Worm (Caenorhabditis elegans) whole organism, midembryonic: ENCODE measurements around the gene ZK666.14.

ENCODE experiments used
- flt-1 ChIP-seq: fragments of 200-800 bp; sonication (Bioruptor generic); IDR thresholded peaks from 2 replicates; pipeline ENCODE4 v1.3.6; 2022; ENCODE audit warnings: missing genetic modification characterization, missing compliant biosample characterization
- tab-1 ChIP-seq: fragments of 200-800 bp; sonication (Bioruptor generic); IDR thresholded peaks from 2 replicates; pipeline ENCODE4 v1.3.6; 2022; ENCODE audit warnings: missing genetic modification characterization, missing compliant biosample characterization
- ztf-29 ChIP-seq: fragments of 200-800 bp; sonication (Bioruptor generic); IDR thresholded peaks from 2 replicates; pipeline ENCODE4 v1.3.6; 2022; ENCODE audit warnings: missing genetic modification reagents, missing genetic modification characterization, missing compliant biosample characterization

DNA sequence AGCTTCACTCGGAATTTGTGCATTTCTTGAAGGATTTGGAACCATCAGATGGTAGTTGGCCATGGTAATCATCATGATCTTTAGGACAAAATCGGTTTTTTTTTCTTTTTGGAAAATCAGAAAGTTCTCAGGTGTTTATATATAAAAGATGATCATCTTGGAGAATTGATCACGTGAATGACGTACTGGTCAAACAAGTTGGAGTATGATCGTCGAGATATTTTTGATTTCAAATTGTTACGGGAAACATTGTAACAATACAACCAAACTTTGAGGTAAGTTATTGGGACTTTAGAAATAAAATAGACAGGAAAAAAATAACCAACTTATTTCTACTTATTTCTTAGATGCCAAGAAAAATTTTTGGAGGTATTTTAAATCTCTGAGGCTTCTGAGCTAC lies 24.4 kb downstream of the ZK666.14 start, which contains the start of gene F59B10.4:
- TF ChIP-seq flt-1 (GFP tag; lab: Robert Waterston, UW) (no peak), ztf-29 (GFP tag; lab: Robert Waterston, UW) (no peak), tab-1 (GFP tag; lab: Robert Waterston, UW) (no peak)
